Fruit fly (Drosophila melanogaster) whole organism, embryonic: ENCODE measurements around the gene CG34176.

Experiments used
- Atf6 ChIP-seq: fragments of 200-800 bp; sonication (Bioruptor generic); IDR thresholded peaks from 2 replicates; pipeline ENCODE4 v1.3.6; 2022; ENCODE audit warnings: missing biosample characterization, missing genetic modification characterization
- Bgb ChIP-seq: fragments of 200-800 bp; sonication (Bioruptor generic); IDR thresholded peaks from 2 replicates; pipeline ENCODE4 v1.3.6; 2022; ENCODE audit warnings: missing biosample characterization, missing genetic modification characterization; ENCODE audit not compliant: partially characterized antibody
- CG10543 ChIP-seq: fragments of 200-800 bp; sonication (Bioruptor generic); optimal IDR thresholded peaks from 3 replicates; lab custom pipeline; 2017; ENCODE audit warnings: missing biosample characterization, mild to moderate bottlenecking, missing genetic modification characterization, moderate library complexity
- CG12299 ChIP-seq: fragments of 200-800 bp; sonication (Bioruptor generic); optimal IDR thresholded peaks from 2 replicates; lab custom pipeline; 2018; ENCODE audit warnings: missing biosample characterization, mild to moderate bottlenecking, missing genetic modification characterization
- CG12391 ChIP-seq: fragments of 200-800 bp; sonication (Bioruptor generic); optimal IDR thresholded peaks from 3 replicates; lab custom pipeline; 2018; ENCODE audit warnings: missing biosample characterization, mild to moderate bottlenecking, missing genetic modification characterization, moderate library complexity
- CG12744 ChIP-seq: fragments of 200-800 bp; sonication (Bioruptor generic); optimal IDR thresholded peaks from 2 replicates; lab custom pipeline; 2016; ENCODE audit warnings: missing biosample characterization, missing genetic modification characterization
- CG13624 ChIP-seq: fragments of 200-800 bp; sonication (Bioruptor generic); optimal IDR thresholded peaks from 2 replicates; lab custom pipeline; 2016; ENCODE audit warnings: missing biosample characterization, missing genetic modification characterization
- CG14050 ChIP-seq: fragments of 200-800 bp; sonication (Bioruptor generic); IDR thresholded peaks from 3 replicates; pipeline ENCODE4 v1.3.6; 2022; ENCODE audit warnings: missing biosample characterization, missing genetic modification characterization
- CG14667 ChIP-seq: fragments of 200-800 bp; sonication (Bioruptor generic); IDR thresholded peaks from 2 replicates; pipeline ENCODE4 v1.3.6; 2022; ENCODE audit warnings: missing biosample characterization, missing genetic modification characterization
- CG16815 ChIP-seq: fragments of 200-800 bp; sonication (Bioruptor generic); optimal IDR thresholded peaks from 3 replicates; lab custom pipeline; 2017; ENCODE audit warnings: missing biosample characterization, mild to moderate bottlenecking, missing genetic modification characterization
- CG18764 ChIP-seq: fragments of 200-800 bp; sonication (Bioruptor generic); optimal IDR thresholded peaks from 3 replicates; lab custom pipeline; 2016; ENCODE audit warnings: missing biosample characterization, missing genetic modification characterization
- CG2120 ChIP-seq: fragments of 200-800 bp; sonication (Bioruptor generic); optimal IDR thresholded peaks from 3 replicates; lab custom pipeline; 2016; ENCODE audit warnings: missing biosample characterization, missing genetic modification characterization
- CG3838 ChIP-seq: fragments of 200-800 bp; sonication (Bioruptor generic); optimal IDR thresholded peaks from 3 replicates; lab custom pipeline; 2016; ENCODE audit warnings: missing biosample characterization, missing genetic modification characterization
- CG4854 ChIP-seq: fragments of 200-800 bp; sonication (Bioruptor generic); optimal IDR thresholded peaks from 2 replicates; lab custom pipeline; 2016; ENCODE audit warnings: missing biosample characterization, missing genetic modification characterization, inconsistent platforms
- CG7357 ChIP-seq: fragments of 200-800 bp; sonication (Bioruptor generic); IDR thresholded peaks from 3 replicates; pipeline ENCODE4 v1.3.6; 2022; ENCODE audit warnings: missing biosample characterization, missing genetic modification characterization
- CG7556 ChIP-seq: fragments of 200-800 bp; sonication (Bioruptor generic); optimal IDR thresholded peaks from 2 replicates; lab custom pipeline; 2017; ENCODE audit warnings: missing biosample characterization, mild to moderate bottlenecking, missing genetic modification characterization
- CG7745 ChIP-seq: fragments of 200-800 bp; sonication (Bioruptor generic); optimal IDR thresholded peaks from 2 replicates; lab custom pipeline; 2018; ENCODE audit warnings: missing biosample characterization, mild to moderate bottlenecking, missing genetic modification characterization, moderate library complexity
- D19A ChIP-seq: fragments of 200-800 bp; optimal IDR thresholded peaks from 3 replicates; lab custom pipeline; 2019; ENCODE audit warnings: missing biosample characterization, mild to moderate bottlenecking, missing genetic modification characterization, moderate library complexity
- MTF-1 ChIP-seq: fragments of 200-800 bp; sonication (Bioruptor generic); optimal IDR thresholded peaks from 2 replicates; lab custom pipeline; 2018; ENCODE audit warnings: missing biosample characterization, mild to moderate bottlenecking, missing genetic modification characterization, borderline replicate concordance
- Meics ChIP-seq: fragments of 200-800 bp; sonication (Bioruptor generic); optimal IDR thresholded peaks from 2 replicates; lab custom pipeline; 2017; ENCODE audit warnings: missing biosample characterization, mild to moderate bottlenecking, missing genetic modification characterization
- NC2α ChIP-seq: fragments of 200-800 bp; sonication (Bioruptor generic); optimal IDR thresholded peaks from 2 replicates; lab custom pipeline; 2016; ENCODE audit warnings: missing biosample characterization, missing genetic modification characterization
- Rfx ChIP-seq: fragments of 200-800 bp; sonication (Bioruptor generic); IDR thresholded peaks from 2 replicates; pipeline ENCODE4 v1.3.6; 2022; ENCODE audit warnings: missing biosample characterization, missing genetic modification characterization
- Stat92E ChIP-seq, 3 experiments: fragments of >200 bp in 2 of 3; fragments of 200-800 bp in 1 of 3; sonication (Bioruptor generic) in 1 of 3; optimal IDR thresholded peaks; 2 replicates each; lab custom pipeline; 2017 to 2019; ENCODE audit warnings: missing biosample characterization in 3 of 3, missing genetic modification characterization in 3 of 3, mild to moderate bottlenecking in 1 of 3, moderate library complexity in 1 of 3
- TFAM ChIP-seq: fragments of 200-800 bp; sonication (Bioruptor generic); optimal IDR thresholded peaks from 2 replicates; lab custom pipeline; 2017; ENCODE audit warnings: missing biosample characterization, missing genetic modification characterization, inconsistent platforms
- aop ChIP-seq: fragments of 200-800 bp; sonication (Bioruptor generic); IDR thresholded peaks from 2 replicates; pipeline ENCODE4 v1.3.6; 2022; ENCODE audit warnings: missing biosample characterization, missing genetic modification characterization
- ato ChIP-seq: fragments of 200-800 bp; sonication (Bioruptor generic); IDR thresholded peaks from 2 replicates; pipeline ENCODE4 v1.3.6; 2022; ENCODE audit warnings: missing biosample characterization, missing genetic modification characterization; ENCODE audit not compliant: partially characterized antibody
- bab2 ChIP-seq: fragments of 200-800 bp; sonication (Bioruptor generic); optimal IDR thresholded peaks from 2 replicates; lab custom pipeline; 2016; ENCODE audit warnings: missing biosample characterization, missing genetic modification characterization
- bcd ChIP-seq: fragments of 200-800 bp; sonication (Bioruptor generic); optimal IDR thresholded peaks from 2 replicates; lab custom pipeline; 2017; ENCODE audit warnings: missing biosample characterization, mild to moderate bottlenecking, missing genetic modification characterization
- bigmax ChIP-seq: fragments of 200-800 bp; sonication (Bioruptor generic); optimal IDR thresholded peaks from 2 replicates; lab custom pipeline; 2018; ENCODE audit warnings: missing biosample characterization, mild to moderate bottlenecking, missing genetic modification characterization
- cad ChIP-seq: fragments of >200 bp; optimal IDR thresholded peaks from 2 replicates; lab custom pipeline; 2017; ENCODE audit warnings: missing biosample characterization, missing genetic modification characterization
- chinmo ChIP-seq: fragments of 200-800 bp; sonication (Bioruptor generic); IDR thresholded peaks from 4 replicates; pipeline ENCODE4 v1.3.6; 2022; ENCODE audit warnings: missing biosample characterization, missing genetic modification characterization; ENCODE audit not compliant: partially characterized antibody
- chm ChIP-seq: fragments of 200-800 bp; sonication (Bioruptor generic); IDR thresholded peaks from 2 replicates; pipeline ENCODE4 v1.3.6; 2022; ENCODE audit warnings: missing biosample characterization, missing genetic modification characterization
- chn ChIP-seq: fragments of 200-800 bp; sonication (Bioruptor generic); optimal IDR thresholded peaks from 2 replicates; lab custom pipeline; 2016; ENCODE audit warnings: missing biosample characterization, missing genetic modification characterization
- dysf ChIP-seq: fragments of 200-800 bp; sonication (Bioruptor generic); IDR thresholded peaks from 3 replicates; pipeline ENCODE4 v1.3.6; 2022; ENCODE audit warnings: missing biosample characterization, missing genetic modification characterization
- fd96Cb ChIP-seq: fragments of 200-800 bp; sonication (Bioruptor generic); optimal IDR thresholded peaks from 2 replicates; lab custom pipeline; 2018; ENCODE audit warnings: missing biosample characterization, mild to moderate bottlenecking, missing genetic modification characterization, moderate library complexity
- ftz-f1 ChIP-seq: fragments of 200-800 bp; sonication (Bioruptor generic); optimal IDR thresholded peaks from 2 replicates; lab custom pipeline; 2016; ENCODE audit warnings: missing biosample characterization, missing genetic modification characterization
- ham ChIP-seq: fragments of 200-800 bp; sonication (Bioruptor generic); IDR thresholded peaks from 2 replicates; pipeline ENCODE4 v1.3.6; 2022; ENCODE audit warnings: missing biosample characterization, missing genetic modification characterization
- hkb ChIP-seq, 2 experiments: fragments of 200-800 bp in 1 of 2; fragments of >200 bp in 1 of 2; sonication (Bioruptor generic) in 1 of 2; IDR thresholded peaks in 1 of 2; optimal IDR thresholded peaks in 1 of 2; 2 replicates each; pipeline versions ENCODE4 v1.3.6 to Lab custom; 2017 to 2022; ENCODE audit warnings: missing biosample characterization in 1 of 2, missing genetic modification characterization in 1 of 2
- lola ChIP-seq, 3 experiments: fragments of >200 bp in 2 of 3; fragments of 200-800 bp in 1 of 3; sonication (Bioruptor generic) in 1 of 3; optimal IDR thresholded peaks; 2 replicates each; lab custom pipeline; 2017 to 2019; ENCODE audit warnings: missing biosample characterization in 3 of 3, missing genetic modification characterization in 3 of 3, mild to moderate bottlenecking in 1 of 3, moderate library complexity in 1 of 3
- pita ChIP-seq: fragments of 200-800 bp; sonication (Bioruptor generic); optimal IDR thresholded peaks from 2 replicates; lab custom pipeline; 2017; ENCODE audit warnings: missing biosample characterization, mild to moderate bottlenecking, missing genetic modification characterization
- run ChIP-seq: fragments of 200-800 bp; sonication (Bioruptor generic); optimal IDR thresholded peaks from 3 replicates; lab custom pipeline; 2018; ENCODE audit warnings: missing biosample characterization, mild to moderate bottlenecking, missing genetic modification characterization
- shn ChIP-seq: fragments of 200-800 bp; sonication (Bioruptor generic); optimal IDR thresholded peaks from 3 replicates; lab custom pipeline; 2016; ENCODE audit warnings: missing biosample characterization, missing genetic modification characterization
- sna ChIP-seq: fragments of 200-800 bp; sonication (Bioruptor generic); IDR thresholded peaks from 2 replicates; pipeline ENCODE4 v1.3.6; 2022; ENCODE audit warnings: missing biosample characterization, missing genetic modification characterization; ENCODE audit not compliant: partially characterized antibody
- tgo ChIP-seq: fragments of 200-800 bp; sonication (Bioruptor generic); IDR thresholded peaks from 3 replicates; pipeline ENCODE4 v1.3.6; 2022; ENCODE audit warnings: missing biosample characterization, missing genetic modification characterization
- tio ChIP-seq: fragments of 200-800 bp; sonication (Bioruptor generic); optimal IDR thresholded peaks from 2 replicates; lab custom pipeline; 2017; ENCODE audit warnings: missing biosample characterization, missing genetic modification characterization, inconsistent platforms
- tll ChIP-seq, 2 experiments: fragments of 200-800 bp in 1 of 2; fragments of >200 bp in 1 of 2; sonication (Bioruptor generic) in 1 of 2; optimal IDR thresholded peaks; 2 replicates each; lab custom pipeline; 2017 to 2019; ENCODE audit warnings: missing biosample characterization in 2 of 2, missing genetic modification characterization in 2 of 2, mild to moderate bottlenecking in 1 of 2, moderate library complexity in 1 of 2
- tna ChIP-seq: fragments of 200-800 bp; sonication (Bioruptor generic); IDR thresholded peaks from 2 replicates; pipeline ENCODE4 v1.3.6; 2022; ENCODE audit warnings: missing biosample characterization, missing genetic modification characterization; ENCODE audit not compliant: partially characterized antibody
- trh ChIP-seq: fragments of 200-800 bp; sonication (Bioruptor generic); optimal IDR thresholded peaks from 2 replicates; lab custom pipeline; 2016; ENCODE audit warnings: missing biosample characterization, missing genetic modification characterization

Gene CG34176

dm6 chr2L:4053421-4054091 lies 49.7 kb downstream of the CG34176 start (continued):
- TF ChIP-seq sna (GFP tag; lab: Robert Waterston, UW) (no peak), chn (GFP tag; lab: Kevin White, UChicago) (peak; percentile 28), CG3838 (GFP tag; lab: Kevin White, UChicago) (no peak), lola (GFP tag; optimal IDR thresholded peaks at IDR 0.05; lab: Kevin White, UChicago) (peak in 1 of 3 experiments; percentile 91), Rfx (GFP tag; lab: Robert Waterston, UW) (peak; percentile 61), fd96Cb (tag; lab: Kevin White, UChicago) (peak; percentile 66), NC2α (GFP tag; lab: Kevin White, UChicago) (no peak), tll (GFP tag; optimal IDR thresholded peaks at IDR 0.05; lab: Kevin White, UChicago) (peak in 1 of 2 experiments; percentile 89), tio (GFP tag; lab: Kevin White, UChicago) (peak; percentile 54), CG12391 (peak; percentile 93), pita (GFP tag; lab: Kevin White, UChicago) (no peak), CG7357 (GFP tag; lab: Robert Waterston, UW) (0 out of 3 replicates have a peak, but pooled peaks have one; percentile 42), CG12299 (tag; lab: Kevin White, UChicago) (peak; percentile 61), CG13624 (GFP tag; lab: Kevin White, UChicago) (no peak), run (tag; lab: Kevin White, UChicago) (peak; percentile 45), dysf (GFP tag; lab: Robert Waterston, UW) (peak; percentile 77), bigmax (GFP tag; lab: Kevin White, UChicago) (no peak), Meics (GFP tag; lab: Kevin White, UChicago) (peak; percentile 42), CG14050 (GFP tag; lab: Robert Waterston, UW) (peak; percentile 53; the same call in 2 of the 3 replicates), MTF-1 (peak; percentile 31), CG7745 (tag; lab: Kevin White, UChicago) (no peak), CG7556 (peak; percentile 77), hkb (optimal IDR thresholded peaks at IDR 0.05; lab: Kevin White, UChicago) (no peak), hkb (GFP tag; IDR thresholded peaks at IDR 0.05; lab: Robert Waterston, UW) (peak; percentile 50; the same call in 1 of the 2 replicates), CG4854 (GFP tag; lab: Kevin White, UChicago) (no peak), ftz-f1 (no peak), TFAM (GFP tag; lab: Kevin White, UChicago) (no peak), aop (GFP tag; lab: Robert Waterston, UW) (no peak), D19A (tag; lab: Kevin White, UChicago) (peak; percentile 76), Atf6 (GFP tag; lab: Robert Waterston, UW) (peak; percentile 28; the same call in 1 of the 2 replicates), bcd (GFP tag; lab: Kevin White, UChicago) (peak; percentile 46), ato (GFP tag; lab: Robert Waterston, UW) (no peak), CG10543 (GFP tag; lab: Kevin White, UChicago) (no peak), CG14667 (GFP tag; lab: Robert Waterston, UW) (peak; percentile 68), Bgb (GFP tag; lab: Robert Waterston, UW) (no peak), CG12744 (no peak), ham (GFP tag; lab: Robert Waterston, UW) (no peak), tna (no peak), tgo (peak; percentile 75), CG18764 (GFP tag; lab: Kevin White, UChicago) (peak; percentile 50), bab2 (GFP tag; lab: Kevin White, UChicago) (peak; percentile 23), shn (GFP tag; lab: Kevin White, UChicago) (no peak), CG2120 (peak; percentile 49), cad (GFP tag; lab: Kevin White, UChicago) (no peak), chm (GFP tag; lab: Robert Waterston, UW) (no peak; the same call in 1 of the 2 replicates), CG16815 (GFP tag; lab: Kevin White, UChicago) (peak; percentile 66), trh (GFP tag; lab: Kevin White, UChicago) (no peak), Stat92E (GFP tag; optimal IDR thresholded peaks at IDR 0.05; lab: Kevin White, UChicago) (peak in 1 of 3 experiments; percentile 2), chinmo (no peak)
